Worm (Caenorhabditis elegans): ENCODE data around the gene rpl-7A.

- TF ChIP-seq elt-2 (tag; optimal IDR thresholded peaks at IDR 0.05) (no peak), ama-1 (optimal IDR thresholded peaks at IDR 0.05) (no peak), unc-130 (tag; optimal IDR thresholded peaks at IDR 0.05) (no peak), unc-62 (GFP tag; optimal IDR thresholded peaks at IDR 0.05) (no peak), aha-1 (tag; optimal IDR thresholded peaks at IDR 0.05) (no peak), dpl-1 (GFP tag; optimal IDR thresholded peaks at IDR 0.05) (no peak), jun-1 (tag; optimal IDR thresholded peaks at IDR 0.05) (no peak)
Measured at ce11 chrIV:4397111-4397510, 6.7 kb upstream of the rpl-7A start.

All from whole organism, L1 larva.